Worm (Caenorhabditis elegans) whole organism, L3 larva: ENCODE results near the gene cit-1.2.

Experiments used
- ceh-82 ChIP-seq: fragments of 150-350 bp; optimal IDR thresholded peaks from 2 replicates; lab custom pipeline; 2014; ENCODE audit warnings: missing biosample characterization, missing genetic modification characterization
- egl-27 ChIP-seq: sonication (generic microtip); optimal IDR thresholded peaks from 4 replicates; lab custom pipeline; 2017; ENCODE audit warnings: missing biosample characterization, missing genetic modification reagents, missing genetic modification characterization
- lin-39 ChIP-seq: fragments of 150-350 bp; optimal IDR thresholded peaks from 2 replicates; lab custom pipeline; 2018; ENCODE audit warnings: missing biosample characterization, missing genetic modification reagents, missing genetic modification characterization
- lsy-12 ChIP-seq: sonication (generic microtip); optimal IDR thresholded peaks from 2 replicates; lab custom pipeline; 2016; ENCODE audit warnings: mild to moderate bottlenecking, missing genetic modification characterization, missing compliant biosample characterization
- nfya-1 ChIP-seq: sonication (generic microtip); optimal IDR thresholded peaks from 2 replicates; lab custom pipeline; 2017; ENCODE audit warnings: missing genetic modification characterization, mild to moderate bottlenecking, missing compliant biosample characterization, antibody characterized with exemption, moderate library complexity; ENCODE audit not compliant: insufficient read depth
- nhr-25 ChIP-seq: sonication (generic microtip); optimal IDR thresholded peaks from 2 replicates; lab custom pipeline; 2017; ENCODE audit warnings: missing biosample characterization, missing genetic modification characterization
- pqm-1 ChIP-seq: fragments of 150-350 bp; optimal IDR thresholded peaks from 2 replicates; lab custom pipeline; 2017; ENCODE audit warnings: missing biosample characterization, missing genetic modification characterization, inconsistent platforms

ce11 chrIII:7978723-7979122, 31.8 kb upstream of the cit-1.2 start:
- TF ChIP-seq pqm-1 (tag; lab: Kevin White, UChicago) (no peak), nfya-1 (tag; lab: Kevin White, UChicago) (peak; percentile 57), ceh-82 (tag; lab: Kevin White, UChicago) (no peak), lsy-12 (tag; lab: Kevin White, UChicago) (no peak), lin-39 (tag; lab: Kevin White, UChicago) (no peak), egl-27 (no peak), nhr-25 (tag; lab: Kevin White, UChicago) (peak; percentile 71)
